In genomic region chr3R:24252494-24252893, dm6 we compare ENCODE assay signal across 6 fruit fly cellular contexts.
TF ChIP-seq lines count a peak whose summit lies in the region.

TSS of gene beta-PheRS (minus strand) at chr3R:24252679.

- peak; percentile 37 to 45 for TF ChIP-seq CTCF in S2 (optimal IDR thresholded peaks at IDR 0.05; lab: Kevin White, UChicago)
- no peak for TF ChIP-seq CTCF in whole organism, embryonic (GFP tag; optimal IDR thresholded peaks at IDR 0.05; lab: Kevin White, UChicago)

TF ChIP-seq in whole organism, adult, 20 proteins besides CTCF, POLR2A, EP300 and RAD21 (continues in another document):
- no peak for TF ChIP-seq toe (GFP tag; optimal IDR thresholded peaks at IDR 0.05; lab: Kevin White, UChicago)
- peak; percentile 82 for TF ChIP-seq Mnt (GFP tag; optimal IDR thresholded peaks at IDR 0.05; lab: Kevin White, UChicago)
- no peak for TF ChIP-seq CG5204 (GFP tag; optimal IDR thresholded peaks at IDR 0.05; lab: Kevin White, UChicago)
- TF ChIP-seq bab1 (GFP tag; optimal IDR thresholded peaks at IDR 0.05; lab: Kevin White, UChicago): peak; percentile 73
- TF ChIP-seq CG33017 (tag; optimal IDR thresholded peaks at IDR 0.05; lab: Kevin White, UChicago): no peak
- peak; percentile 57 for TF ChIP-seq pad (GFP tag; optimal IDR thresholded peaks at IDR 0.05; lab: Kevin White, UChicago)
- no peak for TF ChIP-seq Hr96 (GFP tag; optimal IDR thresholded peaks at IDR 0.05; lab: Kevin White, UChicago)
- TF ChIP-seq CG12768 (GFP tag; optimal IDR thresholded peaks at IDR 0.05; lab: Kevin White, UChicago): peak; percentile 27
- no peak for TF ChIP-seq CG7045 (GFP tag; optimal IDR thresholded peaks at IDR 0.05; lab: Kevin White, UChicago)
- TF ChIP-seq cnc (optimal IDR thresholded peaks at IDR 0.05; lab: Kevin White, UChicago): no peak
- peak; percentile 50 for TF ChIP-seq Crg-1 (GFP tag; optimal IDR thresholded peaks at IDR 0.05; lab: Kevin White, UChicago)
- TF ChIP-seq kay (GFP tag; lab: Kevin White, UChicago; ENCODE audit: borderline replicate concordance): no peak
- TF ChIP-seq tj (GFP tag; optimal IDR thresholded peaks at IDR 0.05; lab: Kevin White, UChicago): peak; percentile 35
- TF ChIP-seq ovo (GFP tag; optimal IDR thresholded peaks at IDR 0.05; lab: Kevin White, UChicago): peak; percentile 33
- TF ChIP-seq cic (GFP tag; optimal IDR thresholded peaks at IDR 0.05; lab: Kevin White, UChicago): peak; percentile 40
- TF ChIP-seq Clk (GFP tag; optimal IDR thresholded peaks at IDR 0.05; lab: Kevin White, UChicago): peak; percentile 36
- TF ChIP-seq CG14711 (tag; optimal IDR thresholded peaks at IDR 0.05; lab: Kevin White, UChicago): peak; percentile 76
- TF ChIP-seq CG1620 (GFP tag; optimal IDR thresholded peaks at IDR 0.05; lab: Kevin White, UChicago): peak; percentile 76

TF ChIP-seq in whole organism, embryonic, 481 proteins besides CTCF, POLR2A, EP300 and RAD21 (continues in another document):
- TF ChIP-seq HLH54F (GFP tag; optimal IDR thresholded peaks at IDR 0.05; lab: Kevin White, UChicago): peak; percentile 61
- TF ChIP-seq al (GFP tag; IDR thresholded peaks at IDR 0.05; lab: Robert Waterston, UW): 0 out of 2 replicates have a peak, but pooled peaks have one; percentile 47
- no peak for TF ChIP-seq HHEX (GFP tag; optimal IDR thresholded peaks at IDR 0.05; lab: Kevin White, UChicago)
- TF ChIP-seq caup (GFP tag; optimal IDR thresholded peaks at IDR 0.05; lab: Kevin White, UChicago; ENCODE audit: severe bottlenecking): no peak
- peak; percentile 61 for TF ChIP-seq CG30403 (GFP tag; optimal IDR thresholded peaks at IDR 0.05; lab: Kevin White, UChicago)
- TF ChIP-seq eve (GFP tag; optimal IDR thresholded peaks at IDR 0.05; lab: Kevin White, UChicago): no peak
- peak; percentile 55 for TF ChIP-seq Dp (GFP tag; optimal IDR thresholded peaks at IDR 0.05; lab: Kevin White, UChicago)
- no peak for TF ChIP-seq kni (GFP tag; optimal IDR thresholded peaks at IDR 0.05; lab: Kevin White, UChicago)
- peak; percentile 29 for TF ChIP-seq Chrac-16 (GFP tag; optimal IDR thresholded peaks at IDR 0.05; lab: Kevin White, UChicago)
- TF ChIP-seq CG10321 (GFP tag; IDR thresholded peaks at IDR 0.05; lab: Robert Waterston, UW): peak; percentile 19; the same call in 1 of the 2 replicates
- no peak for TF ChIP-seq h (optimal IDR thresholded peaks at IDR 0.05; lab: Kevin White, UChicago)
- no peak for TF ChIP-seq usp (GFP tag; optimal IDR thresholded peaks at IDR 0.05; lab: Kevin White, UChicago)
- no peak for TF ChIP-seq CG31224 (GFP tag; IDR thresholded peaks at IDR 0.05; lab: Robert Waterston, UW)
- TF ChIP-seq ind (GFP tag; optimal IDR thresholded peaks at IDR 0.05; lab: Kevin White, UChicago): no peak
- no peak for TF ChIP-seq cwo (GFP tag; optimal IDR thresholded peaks at IDR 0.05; lab: Kevin White, UChicago)
- no peak for TF ChIP-seq sug (tag; optimal IDR thresholded peaks at IDR 0.05; lab: Kevin White, UChicago)
- TF ChIP-seq CG15696 (tag; optimal IDR thresholded peaks at IDR 0.05; lab: Kevin White, UChicago): peak; percentile 22
- TF ChIP-seq CG1024 (GFP tag; IDR thresholded peaks at IDR 0.05; lab: Robert Waterston, UW): peak; percentile 70
- TF ChIP-seq ase (GFP tag; IDR thresholded peaks at IDR 0.05; lab: Robert Waterston, UW): no peak

TF ChIP-seq in whole organism, prepupa, 60 proteins besides CTCF, POLR2A, EP300 and RAD21:
- TF ChIP-seq CG8319 (GFP tag; optimal IDR thresholded peaks at IDR 0.05; lab: Kevin White, UChicago) (peak; percentile 99), lz (GFP tag; optimal IDR thresholded peaks at IDR 0.05; lab: Kevin White, UChicago) (peak; percentile 46), CG11902 (GFP tag; optimal IDR thresholded peaks at IDR 0.05; lab: Kevin White, UChicago) (peak; percentile 18), CG11294 (GFP tag; IDR thresholded peaks at IDR 0.05; lab: Robert Waterston, UW) (peak; percentile 26; the same call in 1 of the 2 replicates), CG10631 (GFP tag; optimal IDR thresholded peaks at IDR 0.05; lab: Kevin White, UChicago) (no peak), CG6808 (GFP tag; optimal IDR thresholded peaks at IDR 0.05; lab: Kevin White, UChicago) (no peak), CG31627 (GFP tag; optimal IDR thresholded peaks at IDR 0.05; lab: Kevin White, UChicago) (peak; percentile 73), cyc (GFP tag; optimal IDR thresholded peaks at IDR 0.05; lab: Kevin White, UChicago) (no peak), spab (GFP tag; optimal IDR thresholded peaks at IDR 0.05; lab: Kevin White, UChicago) (no peak), CG3032 (tag; optimal IDR thresholded peaks at IDR 0.05; lab: Kevin White, UChicago) (no peak), CG6276 (GFP tag; optimal IDR thresholded peaks at IDR 0.05; lab: Kevin White, UChicago) (no peak), esn (GFP tag; optimal IDR thresholded peaks at IDR 0.05; lab: Kevin White, UChicago) (peak; percentile 52)
TF ChIP-seq in whole organism, prepupa: peak in this region for 6.

TF ChIP-seq in whole organism, pupa, 21 proteins besides CTCF, POLR2A, EP300 and RAD21:
- TF ChIP-seq D1 (tag; optimal IDR thresholded peaks at IDR 0.05; lab: Kevin White, UChicago): no peak
- peak; percentile 11; the same call in 1 of the 3 replicates for TF ChIP-seq fd96Ca (GFP tag; IDR thresholded peaks at IDR 0.05; lab: Robert Waterston, UW)
- TF ChIP-seq EcR (GFP tag; optimal IDR thresholded peaks at IDR 0.05; lab: Kevin White, UChicago): no peak
- no peak for TF ChIP-seq rn (GFP tag; IDR thresholded peaks at IDR 0.05; lab: Robert Waterston, UW)
- no peak for TF ChIP-seq gl (tag; optimal IDR thresholded peaks at IDR 0.05; lab: Kevin White, UChicago)

TF ChIP-seq in whole organism, wandering third instar larva, 38 proteins besides CTCF, POLR2A, EP300 and RAD21:
- TF ChIP-seq N (GFP tag; optimal IDR thresholded peaks at IDR 0.05; lab: Kevin White, UChicago): peak; percentile 82
- TF ChIP-seq Vsx2 (GFP tag; optimal IDR thresholded peaks at IDR 0.05; lab: Kevin White, UChicago; ENCODE audit: partially characterized antibody): no peak
- peak; percentile 60 for TF ChIP-seq Hr83 (GFP tag; optimal IDR thresholded peaks at IDR 0.05; lab: Kevin White, UChicago; ENCODE audit: poor library complexity, severe bottlenecking)
- no peak for TF ChIP-seq Abd-B (GFP tag; optimal IDR thresholded peaks at IDR 0.05; lab: Kevin White, UChicago)
- TF ChIP-seq ey (GFP tag; optimal IDR thresholded peaks at IDR 0.05; lab: Kevin White, UChicago): peak; percentile 23
- TF ChIP-seq CG9705 (GFP tag; optimal IDR thresholded peaks at IDR 0.05; lab: Kevin White, UChicago): peak; percentile 10
- TF ChIP-seq sv (GFP tag; optimal IDR thresholded peaks at IDR 0.05; lab: Kevin White, UChicago): peak; percentile 7
- TF ChIP-seq psq (GFP tag; optimal IDR thresholded peaks at IDR 0.05; lab: Kevin White, UChicago): peak; percentile 24
TF ChIP-seq in whole organism, wandering third instar larva: peak in this region for 6.
